Fruit fly (Drosophila melanogaster) whole organism, wandering third instar larva: Measurements from ENCODE around the gene Srp54k.

ENCODE experiments used
- Abd-B ChIP-seq: fragments of >200 bp; optimal IDR thresholded peaks from 2 replicates; lab custom pipeline; 2017; ENCODE audit warnings: missing biosample characterization, missing genetic modification characterization
- CG32264 ChIP-seq: fragments of 200-800 bp; sonication (Bioruptor generic); optimal IDR thresholded peaks from 2 replicates; lab custom pipeline; 2016; ENCODE audit warnings: missing biosample characterization, missing genetic modification characterization
- CG9705 ChIP-seq: fragments of 200-800 bp; sonication (Bioruptor generic); optimal IDR thresholded peaks from 2 replicates; lab custom pipeline; 2018; ENCODE audit warnings: missing biosample characterization, mild to moderate bottlenecking, missing genetic modification characterization
- CrebA ChIP-seq: fragments of 200-800 bp; sonication (Bioruptor generic); optimal IDR thresholded peaks from 2 replicates; lab custom pipeline; 2016; ENCODE audit warnings: missing biosample characterization, mild to moderate bottlenecking, missing genetic modification characterization, borderline replicate concordance
- Dif ChIP-seq: fragments of 200-275, 200-300 bp; sonication (Bioruptor generic); optimal IDR thresholded peaks from 2 replicates; lab custom pipeline; 2018; ENCODE audit warnings: missing biosample characterization, missing genetic modification characterization; ENCODE audit not compliant: partially characterized antibody
- GATAd ChIP-seq: sonication (Bioruptor generic); optimal IDR thresholded peaks from 2 replicates; lab custom pipeline; 2016; ENCODE audit warnings: missing biosample characterization, missing genetic modification characterization
- HLH106 ChIP-seq: fragments of 200-800 bp; optimal IDR thresholded peaks from 3 replicates; lab custom pipeline; 2019; ENCODE audit warnings: missing biosample characterization, mild to moderate bottlenecking, missing genetic modification characterization, moderate library complexity
- Hnf4 ChIP-seq: fragments of 200-800 bp; sonication (Bioruptor generic); optimal IDR thresholded peaks from 2 replicates; lab custom pipeline; 2016; ENCODE audit warnings: missing biosample characterization, mild to moderate bottlenecking, missing genetic modification characterization
- Hr78 ChIP-seq: fragments of >200 bp; optimal IDR thresholded peaks from 2 replicates; lab custom pipeline; 2017; ENCODE audit warnings: missing biosample characterization, missing genetic modification characterization
- Hr83 ChIP-seq: fragments of 200-300 bp; sonication (Bioruptor generic); optimal IDR thresholded peaks from 2 replicates; lab custom pipeline; 2016; ENCODE audit warnings: missing biosample characterization, mild to moderate bottlenecking, missing genetic modification characterization, moderate library complexity; ENCODE audit not compliant: poor library complexity, severe bottlenecking
- Jra ChIP-seq: sonication (Bioruptor generic); optimal IDR thresholded peaks from 2 replicates; lab custom pipeline; 2016; ENCODE audit warnings: missing biosample characterization, missing genetic modification characterization
- Mio ChIP-seq: sonication (Bioruptor generic); optimal IDR thresholded peaks from 2 replicates; lab custom pipeline; 2016; ENCODE audit warnings: missing biosample characterization, missing genetic modification characterization
- Myc ChIP-seq: fragments of >200 bp; optimal IDR thresholded peaks from 2 replicates; lab custom pipeline; 2017
- N ChIP-seq: fragments of >200 bp; optimal IDR thresholded peaks from 2 replicates; lab custom pipeline; 2018; ENCODE audit warnings: missing biosample characterization, missing external identifiers, missing genetic modification characterization
- OdsH ChIP-seq: fragments of 200-800 bp; sonication (Bioruptor generic); optimal IDR thresholded peaks from 2 replicates; lab custom pipeline; 2016; ENCODE audit warnings: missing biosample characterization, mild to moderate bottlenecking, missing genetic modification characterization
- Rel ChIP-seq, 2 experiments: fragments of 200-800 bp; sonication (Bioruptor generic) in 1 of 2; optimal IDR thresholded peaks; 2 replicates in 1 of 2; 3 replicates in 1 of 2; lab custom pipeline; 2016 to 2019; ENCODE audit warnings: mild to moderate bottlenecking in 2 of 2, missing biosample characterization in 2 of 2, missing genetic modification characterization in 2 of 2, moderate library complexity in 1 of 2
- Sp1 ChIP-seq: fragments of 200-800 bp; sonication (Bioruptor generic); optimal IDR thresholded peaks from 3 replicates; lab custom pipeline; 2019; ENCODE audit warnings: missing biosample characterization, mild to moderate bottlenecking, missing genetic modification characterization, moderate library complexity
- Vsx2 ChIP-seq: fragments of 200-300, 225-300 bp; sonication (Bioruptor generic); optimal IDR thresholded peaks from 2 replicates; lab custom pipeline; 2018; ENCODE audit warnings: missing biosample characterization, missing genetic modification characterization; ENCODE audit not compliant: partially characterized antibody
- br ChIP-seq: fragments of 200-800 bp; sonication (Bioruptor generic); optimal IDR thresholded peaks from 2 replicates; lab custom pipeline; 2016; ENCODE audit warnings: missing biosample characterization, missing genetic modification characterization
- brk ChIP-seq: fragments of 200-800 bp; sonication (Bioruptor generic); optimal IDR thresholded peaks from 2 replicates; lab custom pipeline; 2016; ENCODE audit warnings: missing biosample characterization, mild to moderate bottlenecking, missing genetic modification characterization
- dl ChIP-seq, 2 experiments: fragments of 175-275, 200-275 bp in 1 of 2; fragments of 200-275 bp in 1 of 2; sonication (Bioruptor generic); optimal IDR thresholded peaks; lab custom pipeline; 2018; ENCODE audit warnings: mild to moderate bottlenecking in 2 of 2, missing biosample characterization in 2 of 2, missing genetic modification characterization in 2 of 2, moderate library complexity in 2 of 2; ENCODE audit not compliant: partially characterized antibody in 2 of 2, insufficient read depth in 1 of 2
- dmrt93B ChIP-seq: fragments of 200-800 bp; sonication (Bioruptor generic); optimal IDR thresholded peaks from 2 replicates; lab custom pipeline; 2018; ENCODE audit warnings: missing biosample characterization, mild to moderate bottlenecking, missing genetic modification characterization
- dsf ChIP-seq: sonication (Bioruptor generic); optimal IDR thresholded peaks from 2 replicates; lab custom pipeline; 2016; ENCODE audit warnings: missing biosample characterization, missing genetic modification characterization, borderline replicate concordance
- ey ChIP-seq: fragments of 200-800 bp; sonication (Bioruptor generic); optimal IDR thresholded peaks from 2 replicates; lab custom pipeline; 2016; ENCODE audit warnings: missing biosample characterization, missing genetic modification characterization
- foxo ChIP-seq, 2 experiments: fragments of 200-800 bp; sonication (Bioruptor generic); optimal IDR thresholded peaks; 2 replicates in 1 of 2; 3 replicates in 1 of 2; lab custom pipeline; 2016 to 2017; ENCODE audit warnings: missing biosample characterization in 2 of 2, missing genetic modification characterization in 2 of 2
- fru ChIP-seq: fragments of 200-800 bp; sonication (Bioruptor generic); optimal IDR thresholded peaks from 3 replicates; lab custom pipeline; 2016; ENCODE audit warnings: missing biosample characterization, mild to moderate bottlenecking, missing genetic modification characterization
- h ChIP-seq: fragments of 200-800 bp; sonication (Bioruptor generic); optimal IDR thresholded peaks from 3 replicates; lab custom pipeline; 2016; ENCODE audit warnings: missing biosample characterization, mild to moderate bottlenecking, missing genetic modification characterization
- jim ChIP-seq: fragments of 175-275, 200-325 bp; sonication (Bioruptor generic); optimal IDR thresholded peaks from 2 replicates; lab custom pipeline; 2016; ENCODE audit warnings: missing biosample characterization, mild to moderate bottlenecking, missing genetic modification characterization
- lola ChIP-seq: fragments of >200 bp; optimal IDR thresholded peaks from 2 replicates; lab custom pipeline; 2017; ENCODE audit warnings: missing biosample characterization, missing genetic modification characterization
- pan ChIP-seq: fragments of >200 bp; optimal IDR thresholded peaks from 2 replicates; lab custom pipeline; 2017
- psq ChIP-seq: fragments of 200-800 bp; sonication (Bioruptor generic); optimal IDR thresholded peaks from 3 replicates; lab custom pipeline; 2017; ENCODE audit warnings: missing biosample characterization, mild to moderate bottlenecking, missing genetic modification characterization, moderate library complexity
- rgr ChIP-seq: fragments of 200-800 bp; sonication (Bioruptor generic); optimal IDR thresholded peaks from 3 replicates; lab custom pipeline; 2016; ENCODE audit warnings: missing biosample characterization, mild to moderate bottlenecking, missing genetic modification characterization
- sage ChIP-seq: fragments of 200-800 bp; sonication (Bioruptor generic); optimal IDR thresholded peaks from 2 replicates; lab custom pipeline; 2016; ENCODE audit warnings: missing biosample characterization, mild to moderate bottlenecking, missing genetic modification characterization
- sv ChIP-seq: fragments of 200-800 bp; sonication (Bioruptor generic); optimal IDR thresholded peaks from 3 replicates; lab custom pipeline; 2016; ENCODE audit warnings: missing biosample characterization, missing genetic modification characterization
- tai ChIP-seq: sonication (Bioruptor generic); optimal IDR thresholded peaks from 2 replicates; lab custom pipeline; 2016; ENCODE audit warnings: missing biosample characterization, missing genetic modification characterization
- woc ChIP-seq: sonication (Bioruptor generic); optimal IDR thresholded peaks from 2 replicates; lab custom pipeline; 2016; ENCODE audit warnings: missing biosample characterization, mild to moderate bottlenecking, missing genetic modification characterization

Srp54k gene

dm6 chr3L:5180179-5180578 lies 27.7 kb downstream of the Srp54k start:
- no peak for TF ChIP-seq Dif (GFP tag; lab: Kevin White, UChicago)
- no peak for TF ChIP-seq sage (GFP tag; lab: Kevin White, UChicago)
- no peak for TF ChIP-seq Myc (lab: Kevin White, UChicago)
- no peak for TF ChIP-seq Jra
- TF ChIP-seq h (GFP tag; lab: Kevin White, UChicago) = peak; percentile 34
- TF ChIP-seq N = no peak
- no peak for TF ChIP-seq Rel (GFP tag; optimal IDR thresholded peaks at IDR 0.05; lab: Kevin White, UChicago)
- TF ChIP-seq Rel (tag; optimal IDR thresholded peaks at IDR 0.05; lab: Kevin White, UChicago) = peak; percentile 91
- TF ChIP-seq dmrt93B (GFP tag; lab: Kevin White, UChicago) = no peak
- TF ChIP-seq OdsH (GFP tag; lab: Kevin White, UChicago) = peak; percentile 16
- TF ChIP-seq Hr78 (GFP tag; lab: Kevin White, UChicago) = no peak
- no peak for TF ChIP-seq ey (GFP tag; lab: Kevin White, UChicago)
- no peak for TF ChIP-seq Sp1 (GFP tag; lab: Kevin White, UChicago)
- no peak for TF ChIP-seq br (GFP tag; lab: Kevin White, UChicago)
- TF ChIP-seq Vsx2 (GFP tag; lab: Kevin White, UChicago) = no peak
- TF ChIP-seq fru (GFP tag; lab: Kevin White, UChicago) = no peak
- TF ChIP-seq foxo (GFP tag; optimal IDR thresholded peaks at IDR 0.05; lab: Kevin White, UChicago) = no peak
- peak; percentile 32 for TF ChIP-seq psq
- TF ChIP-seq Hr83 (GFP tag; lab: Kevin White, UChicago) = no peak
- no peak for TF ChIP-seq Mio (GFP tag; lab: Kevin White, UChicago)
- no peak for TF ChIP-seq CG9705 (GFP tag; lab: Kevin White, UChicago)
- TF ChIP-seq Abd-B (GFP tag; lab: Kevin White, UChicago) = no peak
- TF ChIP-seq HLH106 (tag; lab: Kevin White, UChicago) = no peak
- TF ChIP-seq Hnf4 (GFP tag; lab: Kevin White, UChicago) = no peak
- no peak for TF ChIP-seq sv (GFP tag; lab: Kevin White, UChicago)
- no peak for TF ChIP-seq pan (lab: Kevin White, UChicago)

- no peak for TF ChIP-seq Rel (GFP tag; optimal IDR thresholded peaks at IDR 0.05; lab: Kevin White, UChicago)
- TF ChIP-seq Rel (tag; optimal IDR thresholded peaks at IDR 0.05; lab: Kevin White, UChicago) = peak; percentile 99
- TF ChIP-seq brk (GFP tag; lab: Kevin White, UChicago) = peak; percentile 11
- TF ChIP-seq rgr = no peak
- peak; percentile 6 for TF ChIP-seq CrebA (GFP tag; lab: Kevin White, UChicago)
- TF ChIP-seq foxo (GFP tag; optimal IDR thresholded peaks at IDR 0.05; lab: Kevin White, UChicago) = no peak
- no peak for TF ChIP-seq dmrt93B (GFP tag; lab: Kevin White, UChicago)
- no peak for TF ChIP-seq CG32264 (GFP tag; lab: Kevin White, UChicago)
- TF ChIP-seq sage (GFP tag; lab: Kevin White, UChicago) = no peak
- no peak for TF ChIP-seq fru (GFP tag; lab: Kevin White, UChicago)
- TF ChIP-seq N = no peak
- peak; percentile 45 for TF ChIP-seq Jra
- TF ChIP-seq OdsH (GFP tag; lab: Kevin White, UChicago) = no peak
These were observed 28.6 kb downstream of the Srp54k start for dm6 chr3L:5180968-5181612.

- no peak for TF ChIP-seq brk (GFP tag; lab: Kevin White, UChicago)
- TF ChIP-seq CG9705 (GFP tag; lab: Kevin White, UChicago) = no peak
- TF ChIP-seq dmrt93B (GFP tag; lab: Kevin White, UChicago) = no peak
- TF ChIP-seq N = no peak
- TF ChIP-seq sage (GFP tag; lab: Kevin White, UChicago) = no peak
- peak in 1 of 2 experiments; percentile 39 for TF ChIP-seq foxo (GFP tag; optimal IDR thresholded peaks at IDR 0.05; lab: Kevin White, UChicago)
- no peak for TF ChIP-seq Rel (GFP tag; optimal IDR thresholded peaks at IDR 0.05; lab: Kevin White, UChicago)
- no peak for TF ChIP-seq Rel (tag; optimal IDR thresholded peaks at IDR 0.05; lab: Kevin White, UChicago)
- TF ChIP-seq Dif (GFP tag; lab: Kevin White, UChicago) = no peak
- peak; percentile 27 for TF ChIP-seq OdsH (GFP tag; lab: Kevin White, UChicago)
- TF ChIP-seq Myc (lab: Kevin White, UChicago) = no peak
- TF ChIP-seq dl (GFP tag; optimal IDR thresholded peaks at IDR 0.05; lab: Kevin White, UChicago; ENCODE audit: insufficient read depth in 1 of 2, partially characterized antibody in 2 of 2) = no peak
- TF ChIP-seq CG32264 (GFP tag; lab: Kevin White, UChicago) = no peak
- TF ChIP-seq sv (GFP tag; lab: Kevin White, UChicago) = no peak
- TF ChIP-seq Jra = no peak
- TF ChIP-seq h (GFP tag; lab: Kevin White, UChicago) = peak; percentile 23
- TF ChIP-seq pan (lab: Kevin White, UChicago) = no peak
- TF ChIP-seq tai (GFP tag; lab: Kevin White, UChicago) = no peak
- TF ChIP-seq Sp1 (GFP tag; lab: Kevin White, UChicago) = no peak
- peak; percentile 7 for TF ChIP-seq Hnf4 (GFP tag; lab: Kevin White, UChicago)
- no peak for TF ChIP-seq dsf (GFP tag; lab: Kevin White, UChicago)
- TF ChIP-seq br (GFP tag; lab: Kevin White, UChicago) = peak; percentile 7
- TF ChIP-seq woc = no peak
- TF ChIP-seq Vsx2 (GFP tag; lab: Kevin White, UChicago) = no peak
- peak; percentile 32 for TF ChIP-seq ey (GFP tag; lab: Kevin White, UChicago)
- TF ChIP-seq lola (GFP tag; lab: Kevin White, UChicago) = no peak
- no peak for TF ChIP-seq GATAd (GFP tag; lab: Kevin White, UChicago)
- no peak for TF ChIP-seq jim (GFP tag; lab: Kevin White, UChicago)
- peak; percentile 16 for TF ChIP-seq rgr
- no peak for TF ChIP-seq Mio (GFP tag; lab: Kevin White, UChicago)
- TF ChIP-seq Abd-B (GFP tag; lab: Kevin White, UChicago) = no peak
- TF ChIP-seq HLH106 (tag; lab: Kevin White, UChicago) = peak; percentile 16
- TF ChIP-seq fru (GFP tag; lab: Kevin White, UChicago) = peak; percentile 40
These were observed 29.9 kb downstream of the Srp54k start for dm6 chr3L:5182255-5182993.
